Worm (Caenorhabditis elegans): ENCODE results near the gene F13A7.1.
A peak's percentile ranks its signal among the peaks of the same experiment; 100 is the strongest.

The F13A7.1 gene

DNA sequence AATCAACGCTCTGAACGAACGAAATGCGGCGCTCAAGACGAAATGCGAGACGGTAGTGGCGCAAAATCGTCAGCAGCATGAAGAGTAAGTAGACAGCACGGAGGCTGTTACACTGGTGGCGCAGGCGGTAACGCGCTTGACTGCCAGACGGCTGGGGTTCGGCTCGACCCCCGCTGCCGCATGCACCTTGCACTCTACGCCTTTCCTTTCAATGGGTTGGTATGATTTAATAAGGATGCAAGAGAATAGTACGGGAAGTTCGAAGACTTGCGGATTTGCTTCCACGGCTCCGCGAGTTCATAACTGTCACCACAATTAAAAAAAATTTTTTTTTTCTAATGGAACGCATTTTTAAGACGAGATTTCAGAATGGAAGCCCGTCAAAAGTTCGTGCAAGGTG is 7.7 kb downstream of the F13A7.1 start (continued):
- TF ChIP-seq aha-1 (tag; optimal IDR thresholded peaks at IDR 0.05) (no peak), ceh-8 (GFP tag; optimal IDR thresholded peaks at IDR 0.05) (peak; percentile 34), F16B12.6 (tag; optimal IDR thresholded peaks at IDR 0.05) (peak; percentile 7), snu-23 (GFP tag; optimal IDR thresholded peaks at IDR 0.05) (peak; percentile 81), unc-130 (tag; optimal IDR thresholded peaks at IDR 0.05) (peak; percentile 53), pag-3 (tag; optimal IDR thresholded peaks at IDR 0.05; ENCODE audit: borderline replicate concordance, insufficient read depth) (no peak), rnt-1 (tag; optimal IDR thresholded peaks at IDR 0.05) (peak; percentile 88), zag-1 (tag; optimal IDR thresholded peaks at IDR 0.05) (no peak), lin-14 (GFP tag; optimal IDR thresholded peaks at IDR 0.05) (no peak), nhr-76 (tag; optimal IDR thresholded peaks at IDR 0.05) (no peak), hpl-2 (GFP tag; optimal IDR thresholded peaks at IDR 0.05) (no peak), fkh-10 (GFP tag; optimal IDR thresholded peaks at IDR 0.05) (no peak), nhr-19 (GFP tag; conservative IDR thresholded peaks at IDR 0.05) (peak; percentile 75), nhr-28 (tag; optimal IDR thresholded peaks at IDR 0.05) (no peak), nhr-77 (tag; optimal IDR thresholded peaks at IDR 0.05) (peak; percentile 37), nhr-20 (tag; optimal IDR thresholded peaks at IDR 0.05) (peak; percentile 74), ceh-63 (GFP tag; optimal IDR thresholded peaks at IDR 0.05) (no peak), elt-3 (tag; optimal IDR thresholded peaks at IDR 0.05) (peak in 1 of 6 experiments; percentile 32), ztf-11 (tag; optimal IDR thresholded peaks at IDR 0.05) (peak in 1 of 2 experiments; percentile 50), ceh-88 (GFP tag; IDR thresholded peaks at IDR 0.05) (no peak), dsc-1 (tag; optimal IDR thresholded peaks at IDR 0.05) (peak; percentile 70), ama-1 (optimal IDR thresholded peaks at IDR 0.05) (no peak), tbx-2 (tag; optimal IDR thresholded peaks at IDR 0.05) (peak; percentile 74), fkh-8 (tag; optimal IDR thresholded peaks at IDR 0.05) (peak; percentile 17), skn-1 (tag; optimal IDR thresholded peaks at IDR 0.05) (peak; percentile 63), nhr-84 (tag; optimal IDR thresholded peaks at IDR 0.05) (no peak), unc-30 (tag; optimal IDR thresholded peaks at IDR 0.05) (no peak), C34B4.2 (tag; optimal IDR thresholded peaks at IDR 0.05) (no peak), zip-4 (GFP tag; optimal IDR thresholded peaks at IDR 0.05) (peak; percentile 61), snpc-4 (tag; optimal IDR thresholded peaks at IDR 0.05) (peak; percentile 62), mef-2 (tag; optimal IDR thresholded peaks at IDR 0.05) (no peak), elt-2 (tag; optimal IDR thresholded peaks at IDR 0.05) (peak; percentile 53), lin-15B (tag; optimal IDR thresholded peaks at IDR 0.05) (no peak), lin-13 (GFP tag; optimal IDR thresholded peaks at IDR 0.05) (no peak), hlh-17 (GFP tag; optimal IDR thresholded peaks at IDR 0.05; ENCODE audit: borderline replicate concordance) (no peak), sup-37 (GFP tag; optimal IDR thresholded peaks at IDR 0.05) (peak; percentile 18), ztf-4 (tag; optimal IDR thresholded peaks at IDR 0.05) (no peak), unc-62 (GFP tag; optimal IDR thresholded peaks at IDR 0.05) (no peak), lin-39 (tag; optimal IDR thresholded peaks at IDR 0.05) (peak; percentile 12), efl-1 (optimal IDR thresholded peaks at IDR 0.05) (peak; percentile 62 to 66), efl-1 (GFP tag; optimal IDR thresholded peaks at IDR 0.05 in 1 of 2) (peak; percentile 48 to 92), unc-86 (tag; optimal IDR thresholded peaks at IDR 0.05) (no peak), nhr-85 (tag) (peak; percentile 49), blmp-1 (tag; optimal IDR thresholded peaks at IDR 0.05) (peak; percentile 3), aly-2 (tag; optimal IDR thresholded peaks at IDR 0.05) (peak; percentile 22), ceh-90 (tag; optimal IDR thresholded peaks at IDR 0.05) (no peak), tlp-1 (tag; optimal IDR thresholded peaks at IDR 0.05) (no peak), ceh-82 (tag; optimal IDR thresholded peaks at IDR 0.05) (peak; percentile 59 to 76 (median 61)), nhr-90 (tag; optimal IDR thresholded peaks at IDR 0.05; ENCODE audit: poor library complexity) (peak; percentile 88), irx-1 (tag; optimal IDR thresholded peaks at IDR 0.05) (peak; percentile 65), Y116A8C.19 (tag; optimal IDR thresholded peaks at IDR 0.05; ENCODE audit: borderline replicate concordance) (no peak), mab-9 (GFP tag; IDR thresholded peaks at IDR 0.05) (no peak), lir-3 (tag; optimal IDR thresholded peaks at IDR 0.05; ENCODE audit: poor library complexity) (no peak), grh-1 (GFP tag; IDR thresholded peaks at IDR 0.05) (0 out of 2 replicates have a peak, but pooled peaks have one; percentile 40)

Data from whole organism, L1 larva.